Worm (Caenorhabditis elegans) whole organism, L1 larva: ENCODE measurements around the gene maph-1.3.

Experiments used
- mab-9 ChIP-seq: fragments of 200-800 bp; sonication (Bioruptor generic); IDR thresholded peaks from 2 replicates; pipeline ENCODE4 v1.3.6; 2022; ENCODE audit warnings: missing genetic modification reagents, missing genetic modification characterization, missing compliant biosample characterization
- unc-98 ChIP-seq: fragments of 200-800 bp; sonication (Bioruptor generic); IDR thresholded peaks from 2 replicates; pipeline ENCODE4 v1.3.6; 2022; ENCODE audit warnings: missing genetic modification characterization, missing compliant biosample characterization

The maph-1.3 gene

ce11 chrIII:3897116-3897845 is 52.6 kb downstream of the maph-1.3 start:
- TF ChIP-seq unc-98 (GFP tag; lab: Robert Waterston, UW), result 0 out of 2 replicates have a peak, but pooled peaks have one; percentile 4
- 0 out of 2 replicates have a peak, but pooled peaks have one; percentile 9 for TF ChIP-seq mab-9
